Fruit fly (Drosophila melanogaster): ENCODE measurements around the gene CG33285.

The CG33285 gene

DNA sequence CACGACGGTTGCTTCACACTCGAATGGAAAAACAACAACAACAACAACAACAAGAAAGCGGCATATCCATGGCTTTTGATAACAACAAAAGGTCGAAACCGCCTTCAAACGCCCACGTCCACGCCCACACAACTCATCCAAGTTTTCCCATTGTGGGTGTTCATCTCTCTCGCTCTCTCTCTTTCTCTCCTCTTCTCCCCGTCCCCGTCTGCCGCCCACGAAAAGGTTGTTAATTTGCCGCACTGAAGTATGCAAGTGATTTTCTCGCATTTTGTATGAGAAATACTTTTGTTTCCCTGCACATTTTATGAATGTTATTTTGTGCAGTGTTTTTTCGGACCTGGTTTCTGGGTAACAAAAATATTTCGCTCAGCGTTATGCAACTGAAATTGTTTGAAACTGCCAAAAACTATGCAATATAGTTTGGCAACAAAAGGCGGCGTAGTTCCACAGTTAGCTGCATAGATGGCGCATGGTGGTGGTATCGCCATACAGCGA, 39.3 kb downstream of the CG33285 start (continued):
- TF ChIP-seq luna (GFP tag; optimal IDR thresholded peaks at IDR 0.05) (no peak), tgo (GFP tag; IDR thresholded peaks at IDR 0.05) (no peak; the same call in 2 of the 3 replicates), CG2202 (tag; optimal IDR thresholded peaks at IDR 0.05) (no peak), sob (GFP tag; IDR thresholded peaks at IDR 0.05) (peak; percentile 29; the same call in 1 of the 2 replicates), CG10543 (GFP tag; optimal IDR thresholded peaks at IDR 0.05) (peak; percentile 17), Dip3 (GFP tag; optimal IDR thresholded peaks at IDR 0.05) (no peak), ewg (GFP tag; optimal IDR thresholded peaks at IDR 0.05) (no peak), Side (GFP tag; optimal IDR thresholded peaks at IDR 0.05) (peak; percentile 36), pho (GFP tag; optimal IDR thresholded peaks at IDR 0.05) (peak; percentile 31), ken (GFP tag; IDR thresholded peaks at IDR 0.05) (no peak), otp (GFP tag; IDR thresholded peaks at IDR 0.05) (peak; percentile 40; the same call in 1 of the 3 replicates), CG6683 (GFP tag; optimal IDR thresholded peaks at IDR 0.05) (no peak), Asciz (GFP tag; optimal IDR thresholded peaks at IDR 0.05) (no peak), CG4617 (GFP tag; optimal IDR thresholded peaks at IDR 0.05; ENCODE audit: borderline replicate concordance) (no peak), HmgZ (tag; optimal IDR thresholded peaks at IDR 0.05) (peak; percentile 78), Atf6 (GFP tag; IDR thresholded peaks at IDR 0.05) (no peak), Hr3 (GFP tag; optimal IDR thresholded peaks at IDR 0.05) (peak; percentile 37), Stat92E (GFP tag; optimal IDR thresholded peaks at IDR 0.05) (peak in 1 of 3 experiments; percentile 87), CG4360 (GFP tag; IDR thresholded peaks at IDR 0.05) (peak; percentile 87), Dad (GFP tag; optimal IDR thresholded peaks at IDR 0.05) (no peak), CG7786 (GFP tag; optimal IDR thresholded peaks at IDR 0.05) (no peak), ftz-f1 (GFP tag; optimal IDR thresholded peaks at IDR 0.05) (peak; percentile 51), tll (GFP tag; optimal IDR thresholded peaks at IDR 0.05) (no peak), CG10959 (GFP tag; IDR thresholded peaks at IDR 0.05) (no peak), Dfd (GFP tag; optimal IDR thresholded peaks at IDR 0.05) (no peak), Meics (GFP tag; optimal IDR thresholded peaks at IDR 0.05) (no peak), YL-1 (GFP tag; optimal IDR thresholded peaks at IDR 0.05) (no peak), CG1647 (GFP tag; optimal IDR thresholded peaks at IDR 0.05) (no peak), Nf-YA (GFP tag; IDR thresholded peaks at IDR 0.05) (no peak), CG13624 (GFP tag; optimal IDR thresholded peaks at IDR 0.05) (peak; percentile 40), CG12071 (GFP tag; optimal IDR thresholded peaks at IDR 0.05) (peak; percentile 46), CG34224 (GFP tag; IDR thresholded peaks at IDR 0.05; ENCODE audit: partially characterized antibody) (no peak; the same call in 2 of the 3 replicates), prd (optimal IDR thresholded peaks at IDR 0.05) (no peak), prd (GFP tag; IDR thresholded peaks at IDR 0.05) (0 out of 3 replicates have a peak, but pooled peaks have one; percentile 8), CG34376 (GFP tag; optimal IDR thresholded peaks at IDR 0.05) (peak; percentile 38), Vsx1 (GFP tag; optimal IDR thresholded peaks at IDR 0.05) (no peak), chinmo (GFP tag; IDR thresholded peaks at IDR 0.05; ENCODE audit: partially characterized antibody) (peak; percentile 89; the same call in 2 of the 4 replicates), CG2116 (GFP tag; optimal IDR thresholded peaks at IDR 0.05) (peak; percentile 27), eyg (GFP tag; optimal IDR thresholded peaks at IDR 0.05) (no peak)

Data from whole organism, embryonic.